Fruit fly (Drosophila melanogaster) whole organism, prepupa: ENCODE measurements around the gene CG11670.

Experiments used
- Blimp-1 ChIP-seq: fragments of 200-800 bp; sonication (Bioruptor generic); optimal IDR thresholded peaks from 3 replicates; lab custom pipeline; 2017; ENCODE audit warnings: missing biosample characterization, missing genetic modification characterization, mild to moderate bottlenecking, moderate library complexity, missing genetic modification reagents
- CG10631 ChIP-seq: fragments of 200-800 bp; sonication (Bioruptor generic); optimal IDR thresholded peaks from 2 replicates; lab custom pipeline; 2016; ENCODE audit warnings: missing biosample characterization, missing genetic modification characterization
- CG10669 ChIP-seq: fragments of 200-800 bp; sonication (Bioruptor generic); optimal IDR thresholded peaks from 3 replicates; lab custom pipeline; 2018; ENCODE audit warnings: missing biosample characterization, mild to moderate bottlenecking, missing genetic modification characterization, moderate library complexity
- CG11294 ChIP-seq: fragments of 200-800 bp; sonication (Bioruptor generic); IDR thresholded peaks from 2 replicates; pipeline ENCODE4 v1.3.6; 2022; ENCODE audit warnings: missing biosample characterization, missing genetic modification characterization
- CG11762 ChIP-seq: fragments of 200-800 bp; sonication (Bioruptor generic); optimal IDR thresholded peaks from 3 replicates; lab custom pipeline; 2016; ENCODE audit warnings: missing biosample characterization, missing genetic modification characterization; ENCODE audit not compliant: insufficient read depth
- CG11902 ChIP-seq: fragments of 200-800 bp; sonication (Bioruptor generic); optimal IDR thresholded peaks from 3 replicates; lab custom pipeline; 2016; ENCODE audit warnings: missing biosample characterization, missing genetic modification characterization
- CG15336 ChIP-seq: fragments of 200-800 bp; sonication (Bioruptor generic); IDR thresholded peaks from 2 replicates; pipeline ENCODE4 v1.3.6; 2022; ENCODE audit warnings: missing biosample characterization, missing genetic modification characterization
- CG16779 ChIP-seq: fragments of 200-800 bp; sonication (Bioruptor generic); optimal IDR thresholded peaks from 3 replicates; lab custom pipeline; 2017; ENCODE audit warnings: missing biosample characterization, mild to moderate bottlenecking, missing genetic modification characterization
- CG3032 ChIP-seq: fragments of 200-800 bp; optimal IDR thresholded peaks from 2 replicates; lab custom pipeline; 2019; ENCODE audit warnings: missing biosample characterization, mild to moderate bottlenecking, missing genetic modification characterization, moderate library complexity
- CG31627 ChIP-seq: fragments of 200-800 bp; sonication (Bioruptor generic); optimal IDR thresholded peaks from 3 replicates; lab custom pipeline; 2016; ENCODE audit warnings: missing biosample characterization, missing genetic modification characterization
- CG32006 ChIP-seq: fragments of 200-800 bp; sonication (Bioruptor generic); optimal IDR thresholded peaks from 3 replicates; lab custom pipeline; 2017; ENCODE audit warnings: missing biosample characterization, mild to moderate bottlenecking, missing genetic modification characterization
- CG34406 ChIP-seq: fragments of 200-800 bp; sonication (Bioruptor generic); optimal IDR thresholded peaks from 3 replicates; lab custom pipeline; 2016; ENCODE audit warnings: missing biosample characterization, missing genetic modification characterization
- CG3919 ChIP-seq: fragments of 200-800 bp; sonication (Bioruptor generic); optimal IDR thresholded peaks from 3 replicates; lab custom pipeline; 2016; ENCODE audit warnings: missing biosample characterization, missing genetic modification characterization
- CG6163 ChIP-seq: fragments of 200-800 bp; sonication (Bioruptor generic); IDR thresholded peaks from 3 replicates; pipeline ENCODE4 v1.3.6; 2022; ENCODE audit warnings: missing biosample characterization, missing genetic modification characterization
- CG6792 ChIP-seq: fragments of 200-800 bp; sonication (Bioruptor generic); optimal IDR thresholded peaks from 3 replicates; lab custom pipeline; 2016; ENCODE audit warnings: missing biosample characterization, missing genetic modification characterization
- CG6808 ChIP-seq: fragments of 200-800 bp; sonication (Bioruptor generic); optimal IDR thresholded peaks from 3 replicates; lab custom pipeline; 2017; ENCODE audit warnings: missing biosample characterization, missing genetic modification characterization, mild to moderate bottlenecking, moderate library complexity, missing genetic modification reagents
- CG6854 ChIP-seq: fragments of 200-800 bp; sonication (Bioruptor generic); optimal IDR thresholded peaks from 2 replicates; lab custom pipeline; 2017; ENCODE audit warnings: missing biosample characterization, mild to moderate bottlenecking, missing genetic modification characterization
- CG7368 ChIP-seq: fragments of 200-800 bp; sonication (Bioruptor generic); optimal IDR thresholded peaks from 3 replicates; lab custom pipeline; 2016; ENCODE audit warnings: missing biosample characterization, missing genetic modification characterization
- CG8119 ChIP-seq: fragments of 200-800 bp; sonication (Bioruptor generic); IDR thresholded peaks from 3 replicates; pipeline ENCODE4 v1.3.6; 2022; ENCODE audit warnings: missing biosample characterization, missing genetic modification characterization
- CG8319 ChIP-seq: fragments of 200-800 bp; sonication (Bioruptor generic); optimal IDR thresholded peaks from 3 replicates; lab custom pipeline; 2016; ENCODE audit warnings: missing biosample characterization, missing genetic modification characterization
- CG9139 ChIP-seq: fragments of 200-800 bp; sonication (Bioruptor generic); optimal IDR thresholded peaks from 3 replicates; lab custom pipeline; 2017; ENCODE audit warnings: missing biosample characterization, mild to moderate bottlenecking, missing genetic modification characterization
- Eip75B ChIP-seq: fragments of 200-800 bp; sonication (Bioruptor generic); optimal IDR thresholded peaks from 3 replicates; lab custom pipeline; 2016; ENCODE audit warnings: missing biosample characterization, missing genetic modification characterization
- Eip78C ChIP-seq: fragments of 200-800 bp; sonication (Bioruptor generic); peaks from one replicate; lab custom pipeline; 2016; ENCODE audit warnings: missing biosample characterization, missing genetic modification characterization
- Eip93F ChIP-seq: fragments of 200-800 bp; sonication (Bioruptor generic); optimal IDR thresholded peaks from 2 replicates; lab custom pipeline; 2016; ENCODE audit warnings: missing biosample characterization, mild to moderate bottlenecking, missing genetic modification characterization
- Ets21C ChIP-seq: fragments of 200-800 bp; sonication (Bioruptor generic); optimal IDR thresholded peaks from 3 replicates; lab custom pipeline; 2016; ENCODE audit warnings: missing biosample characterization, missing genetic modification characterization
- Ets96B ChIP-seq: fragments of 200-800 bp; optimal IDR thresholded peaks from 2 replicates; lab custom pipeline; 2019; ENCODE audit warnings: missing biosample characterization, mild to moderate bottlenecking, missing genetic modification characterization, moderate library complexity
- Gug ChIP-seq: fragments of 200-800 bp; sonication (Bioruptor generic); IDR thresholded peaks from 2 replicates; pipeline ENCODE4 v1.3.6; 2022; ENCODE audit warnings: missing biosample characterization, missing genetic modification characterization
- Hr38 ChIP-seq: sonication (Bioruptor generic); optimal IDR thresholded peaks from 2 replicates; lab custom pipeline; 2016; ENCODE audit warnings: missing biosample characterization, missing genetic modification characterization
- Hr39 ChIP-seq: fragments of 200-800 bp; sonication (Bioruptor generic); optimal IDR thresholded peaks from 2 replicates; lab custom pipeline; 2016; ENCODE audit warnings: missing biosample characterization, missing genetic modification characterization
- Hr4 ChIP-seq: fragments of 200-800 bp; sonication (Bioruptor generic); optimal IDR thresholded peaks from 3 replicates; lab custom pipeline; 2016; ENCODE audit warnings: missing biosample characterization, missing genetic modification characterization
- Lpt ChIP-seq: fragments of 200-800 bp; sonication (Bioruptor generic); optimal IDR thresholded peaks from 3 replicates; lab custom pipeline; 2016; ENCODE audit warnings: missing biosample characterization, missing genetic modification characterization
- Met ChIP-seq: fragments of 200-800 bp; sonication (Bioruptor generic); optimal IDR thresholded peaks from 3 replicates; lab custom pipeline; 2016; ENCODE audit warnings: missing biosample characterization, missing genetic modification characterization
- OdsH ChIP-seq: fragments of 200-800 bp; sonication (Bioruptor generic); optimal IDR thresholded peaks from 3 replicates; lab custom pipeline; 2016; ENCODE audit warnings: missing biosample characterization, missing genetic modification characterization
- Smox ChIP-seq: fragments of 200-800 bp; sonication (Bioruptor generic); optimal IDR thresholded peaks from 3 replicates; lab custom pipeline; 2016; ENCODE audit warnings: missing biosample characterization, missing genetic modification characterization
- Sox102F ChIP-seq: fragments of 200-800 bp; sonication (Bioruptor generic); optimal IDR thresholded peaks from 2 replicates; lab custom pipeline; 2016; ENCODE audit warnings: missing biosample characterization, mild to moderate bottlenecking, missing genetic modification characterization
- Sox15 ChIP-seq: fragments of 200-800 bp; sonication (Bioruptor generic); optimal IDR thresholded peaks from 3 replicates; lab custom pipeline; 2016; ENCODE audit warnings: missing biosample characterization, missing genetic modification characterization
- achi ChIP-seq: fragments of 200-800 bp; sonication (Bioruptor generic); optimal IDR thresholded peaks from 3 replicates; lab custom pipeline; 2016; ENCODE audit warnings: missing biosample characterization, missing genetic modification characterization
- acj6 ChIP-seq: fragments of 200-800 bp; sonication (Bioruptor generic); optimal IDR thresholded peaks from 3 replicates; lab custom pipeline; 2016; ENCODE audit warnings: missing biosample characterization, missing genetic modification characterization
- cyc ChIP-seq: fragments of 200-800 bp; sonication (Bioruptor generic); optimal IDR thresholded peaks from 3 replicates; lab custom pipeline; 2016; ENCODE audit warnings: missing biosample characterization, missing genetic modification characterization
- dac ChIP-seq: fragments of 200-800 bp; sonication (Bioruptor generic); optimal IDR thresholded peaks from 2 replicates; lab custom pipeline; 2017; ENCODE audit warnings: missing biosample characterization, mild to moderate bottlenecking, missing genetic modification characterization
- dsx ChIP-seq: fragments of 200-800 bp; optimal IDR thresholded peaks from 3 replicates; lab custom pipeline; 2019; ENCODE audit warnings: missing biosample characterization, mild to moderate bottlenecking, missing genetic modification characterization, moderate library complexity; ENCODE audit not compliant: poor library complexity, severe bottlenecking
- eg ChIP-seq: fragments of 200-800 bp; sonication (Bioruptor generic); IDR thresholded peaks from 3 replicates; pipeline ENCODE4 v1.3.6; 2022; ENCODE audit warnings: missing biosample characterization, missing genetic modification characterization
- esn ChIP-seq: fragments of 200-800 bp; sonication (Bioruptor generic); optimal IDR thresholded peaks from 2 replicates; lab custom pipeline; 2016; ENCODE audit warnings: missing biosample characterization, mild to moderate bottlenecking, missing genetic modification characterization, moderate library complexity
- fd59A ChIP-seq: fragments of 200-800 bp; sonication (Bioruptor generic); optimal IDR thresholded peaks from 2 replicates; lab custom pipeline; 2017; ENCODE audit warnings: missing biosample characterization, mild to moderate bottlenecking, missing genetic modification characterization, missing genetic modification reagents
- fkh ChIP-seq: fragments of 200-800 bp; sonication (Bioruptor generic); optimal IDR thresholded peaks from 3 replicates; lab custom pipeline; 2017; ENCODE audit warnings: missing biosample characterization, mild to moderate bottlenecking, missing genetic modification characterization, moderate library complexity
- lz ChIP-seq: fragments of 200-800 bp; sonication (Bioruptor generic); optimal IDR thresholded peaks from 3 replicates; lab custom pipeline; 2016; ENCODE audit warnings: missing biosample characterization, missing genetic modification characterization
- net ChIP-seq: fragments of 200-800 bp; sonication (Bioruptor generic); optimal IDR thresholded peaks from 3 replicates; lab custom pipeline; 2016; ENCODE audit warnings: missing biosample characterization, missing genetic modification characterization
- pdm3 ChIP-seq: fragments of 200-800 bp; sonication (Bioruptor generic); optimal IDR thresholded peaks from 3 replicates; lab custom pipeline; 2016; ENCODE audit warnings: missing biosample characterization, missing genetic modification characterization
- salr ChIP-seq, 2 experiments: fragments of 200-800 bp; sonication (Bioruptor generic); optimal IDR thresholded peaks; 3 replicates each; lab custom pipeline; 2016 to 2018; ENCODE audit warnings: missing biosample characterization in 2 of 2, missing genetic modification characterization in 2 of 2, mild to moderate bottlenecking in 1 of 2
- spab ChIP-seq: fragments of 200-800 bp; sonication (Bioruptor generic); optimal IDR thresholded peaks from 2 replicates; lab custom pipeline; 2017; ENCODE audit warnings: missing biosample characterization, mild to moderate bottlenecking, missing genetic modification characterization, missing genetic modification reagents
- ss ChIP-seq, 2 experiments: fragments of 200-800 bp; sonication (Bioruptor generic); optimal IDR thresholded peaks; 2 replicates in 1 of 2; 3 replicates in 1 of 2; lab custom pipeline; 2017 to 2018; ENCODE audit warnings: mild to moderate bottlenecking in 2 of 2, missing biosample characterization in 2 of 2, missing genetic modification characterization in 2 of 2, moderate library complexity in 1 of 2
- topi ChIP-seq: fragments of 200-800 bp; sonication (Bioruptor generic); optimal IDR thresholded peaks from 3 replicates; lab custom pipeline; 2016; ENCODE audit warnings: missing biosample characterization, missing genetic modification characterization
- vri ChIP-seq: fragments of 200-800 bp; sonication (Bioruptor generic); optimal IDR thresholded peaks from 3 replicates; lab custom pipeline; 2016; ENCODE audit warnings: missing biosample characterization, mild to moderate bottlenecking, missing genetic modification characterization

The CG11670 gene

DNA sequence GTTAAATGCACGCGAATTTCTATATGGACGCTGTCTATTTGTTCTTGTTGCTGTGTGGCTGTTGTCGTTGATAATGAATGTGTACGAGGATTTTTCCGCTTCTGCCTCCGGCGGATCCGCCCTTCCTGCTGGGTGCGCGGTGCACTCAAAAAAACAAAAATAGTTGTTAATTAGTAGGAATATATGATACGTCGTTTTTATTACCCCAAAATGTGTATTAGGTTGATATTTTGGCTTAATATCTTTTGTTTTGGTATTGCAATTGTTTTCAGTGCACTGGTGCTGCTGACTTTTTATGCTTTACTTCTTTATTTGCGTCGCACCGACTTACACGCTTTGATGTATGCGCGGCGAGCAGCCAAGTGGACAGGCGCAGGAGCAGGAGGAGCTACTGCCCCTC lies 49.8 kb downstream of the CG11670 start:
- TF ChIP-seq ss (GFP tag; optimal IDR thresholded peaks at IDR 0.05; lab: Kevin White, UChicago), result peak in 1 of 2 experiments; percentile 28
- no peak for TF ChIP-seq Sox15 (GFP tag; lab: Kevin White, UChicago)
- no peak for TF ChIP-seq lz (GFP tag; lab: Kevin White, UChicago)
- no peak for TF ChIP-seq dac
- TF ChIP-seq CG8319, result no peak
- no peak for TF ChIP-seq Blimp-1 (GFP tag; lab: Kevin White, UChicago)
- no peak for TF ChIP-seq cyc
- peak; percentile 7 for TF ChIP-seq net (GFP tag; lab: Kevin White, UChicago)
- no peak for TF ChIP-seq CG11762
- no peak for TF ChIP-seq fkh (GFP tag; lab: Kevin White, UChicago)
- TF ChIP-seq Smox (GFP tag; lab: Kevin White, UChicago), result no peak
- TF ChIP-seq CG34406, result no peak
- no peak for TF ChIP-seq Met (GFP tag; lab: Kevin White, UChicago)
- no peak for TF ChIP-seq Eip93F (GFP tag; lab: Kevin White, UChicago)
- TF ChIP-seq achi (GFP tag; lab: Kevin White, UChicago), result no peak
- TF ChIP-seq eg (GFP tag; lab: Robert Waterston, UW), result no peak
- TF ChIP-seq esn (GFP tag; lab: Kevin White, UChicago), result no peak
- no peak for TF ChIP-seq CG11902 (GFP tag; lab: Kevin White, UChicago)
- TF ChIP-seq acj6 (GFP tag; lab: Kevin White, UChicago), result peak; percentile 2
- TF ChIP-seq pdm3 (GFP tag; lab: Kevin White, UChicago), result peak; percentile 30
- TF ChIP-seq CG6163 (GFP tag; lab: Robert Waterston, UW), result no peak
- TF ChIP-seq CG6808 (GFP tag; lab: Kevin White, UChicago), result no peak
- TF ChIP-seq Hr39 (GFP tag; lab: Kevin White, UChicago), result no peak
- TF ChIP-seq CG16779, result no peak
- no peak for TF ChIP-seq vri (GFP tag; lab: Kevin White, UChicago)
- no peak for TF ChIP-seq topi (GFP tag; lab: Kevin White, UChicago)
- 0 out of 3 replicates have a peak, but pooled peaks have one; percentile 29 for TF ChIP-seq CG8119
- no peak for TF ChIP-seq Lpt (GFP tag; lab: Kevin White, UChicago)
- peak; percentile 20 for TF ChIP-seq CG10631 (GFP tag; lab: Kevin White, UChicago)
- no peak for TF ChIP-seq CG7368
- no peak for TF ChIP-seq CG3032 (tag; lab: Kevin White, UChicago)
- no peak for TF ChIP-seq CG9139 (GFP tag; lab: Kevin White, UChicago)
- TF ChIP-seq CG11294 (GFP tag; lab: Robert Waterston, UW), result no peak
- no peak for TF ChIP-seq Sox102F (GFP tag; lab: Kevin White, UChicago)
- peak; percentile 8 for TF ChIP-seq OdsH (GFP tag; lab: Kevin White, UChicago)
- TF ChIP-seq CG6854 (GFP tag; lab: Kevin White, UChicago), result no peak
- no peak for TF ChIP-seq CG15336 (GFP tag; lab: Robert Waterston, UW)
- TF ChIP-seq dsx (GFP tag; lab: Kevin White, UChicago), result peak; percentile 24
- TF ChIP-seq Eip78C (GFP tag; lab: Kevin White, UChicago), result peak; percentile 74
- TF ChIP-seq CG32006, result peak; percentile 25
- TF ChIP-seq Ets21C (GFP tag; lab: Kevin White, UChicago), result no peak
- TF ChIP-seq salr (GFP tag; optimal IDR thresholded peaks at IDR 0.05; lab: Kevin White, UChicago), result no peak
- no peak for TF ChIP-seq Hr4 (GFP tag; lab: Kevin White, UChicago)
- TF ChIP-seq fd59A (GFP tag; lab: Kevin White, UChicago), result no peak
- TF ChIP-seq CG10669 (GFP tag; lab: Kevin White, UChicago), result peak; percentile 28
- TF ChIP-seq CG6792 (GFP tag; lab: Kevin White, UChicago), result no peak
- peak; percentile 37 for TF ChIP-seq CG3919 (GFP tag; lab: Kevin White, UChicago)
- no peak for TF ChIP-seq Gug (GFP tag; lab: Robert Waterston, UW)
- no peak for TF ChIP-seq Eip75B (GFP tag; lab: Kevin White, UChicago)
- TF ChIP-seq spab (GFP tag; lab: Kevin White, UChicago), result peak; percentile 24
- TF ChIP-seq CG31627 (GFP tag; lab: Kevin White, UChicago), result no peak
- no peak for TF ChIP-seq Hr38 (GFP tag; lab: Kevin White, UChicago)
- peak; percentile 45 for TF ChIP-seq Ets96B (tag; lab: Kevin White, UChicago)
